Fruit fly (Drosophila melanogaster) whole organism, wandering third instar larva: ENCODE results near the gene PolE2.

Experiments used
- Hr83 ChIP-seq: fragments of 200-300 bp; sonication (Bioruptor generic); optimal IDR thresholded peaks from 2 replicates; lab custom pipeline; 2016; ENCODE audit warnings: missing biosample characterization, mild to moderate bottlenecking, missing genetic modification characterization, moderate library complexity; ENCODE audit not compliant: poor library complexity, severe bottlenecking
- OdsH ChIP-seq: fragments of 200-800 bp; sonication (Bioruptor generic); optimal IDR thresholded peaks from 2 replicates; lab custom pipeline; 2016; ENCODE audit warnings: missing biosample characterization, mild to moderate bottlenecking, missing genetic modification characterization

DNA sequence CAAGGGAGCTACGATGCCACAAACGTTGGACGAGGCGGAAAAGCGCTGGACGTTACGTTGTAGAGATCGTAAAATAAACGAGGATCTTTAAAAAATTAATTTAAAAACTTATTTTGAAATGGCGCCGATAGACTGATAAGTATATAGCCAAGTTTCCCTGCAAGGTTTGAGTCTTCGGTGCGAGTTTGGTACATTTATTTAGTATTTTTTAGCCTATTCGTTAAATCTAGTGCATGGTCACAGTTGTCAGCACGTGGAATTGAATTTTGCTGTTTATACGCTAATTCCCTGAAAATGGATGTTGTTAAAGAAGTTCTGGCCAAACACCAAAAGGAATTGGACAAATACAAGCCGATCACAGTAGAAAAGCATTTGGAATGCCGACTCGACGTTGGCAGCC is 2.1 kb upstream of the PolE2 start, which contains the start of gene CG32409:
- TF ChIP-seq OdsH (GFP tag; lab: Kevin White, UChicago), result no peak
- TF ChIP-seq Hr83 (GFP tag; lab: Kevin White, UChicago), result no peak
